Fruit fly (Drosophila melanogaster) whole organism, embryonic: ENCODE results near the gene Sym.
A peak's percentile ranks its signal among the peaks of the same experiment; 100 is the strongest.

Experiments
- BEAF-32 ChIP-seq: fragments of 200-800 bp; sonication (Bioruptor generic); optimal IDR thresholded peaks from 3 replicates; lab custom pipeline; 2017; ENCODE audit warnings: missing biosample characterization, missing genetic modification characterization, mild to moderate bottlenecking, moderate library complexity, missing genetic modification reagents
- Bgb ChIP-seq: fragments of 200-800 bp; sonication (Bioruptor generic); IDR thresholded peaks from 2 replicates; pipeline ENCODE4 v1.3.6; 2022; ENCODE audit warnings: missing biosample characterization, missing genetic modification characterization; ENCODE audit not compliant: partially characterized antibody
- CG10147 ChIP-seq: fragments of 200-800 bp; sonication (Bioruptor generic); optimal IDR thresholded peaks from 2 replicates; lab custom pipeline; 2019; ENCODE audit warnings: missing biosample characterization, mild to moderate bottlenecking, missing genetic modification characterization, moderate library complexity
- CG11085 ChIP-seq: fragments of 200-800 bp; sonication (Bioruptor generic); IDR thresholded peaks from 2 replicates; pipeline ENCODE4 v1.3.6; 2022; ENCODE audit warnings: missing biosample characterization, missing genetic modification characterization
- CG12104 ChIP-seq: fragments of 200-800 bp; sonication (Bioruptor generic); optimal IDR thresholded peaks from 3 replicates; lab custom pipeline; 2016; ENCODE audit warnings: missing biosample characterization, missing genetic modification characterization
- CG12659 ChIP-seq: fragments of 200-800 bp; sonication (Bioruptor generic); optimal IDR thresholded peaks from 3 replicates; lab custom pipeline; 2017; ENCODE audit warnings: mild to moderate bottlenecking, missing biosample characterization, missing genetic modification reagents, missing genetic modification characterization
- CG14441 ChIP-seq: fragments of 200-800 bp; sonication (Bioruptor generic); IDR thresholded peaks from 2 replicates; pipeline ENCODE4 v1.3.6; 2022; ENCODE audit warnings: missing biosample characterization, missing genetic modification characterization
- CG14710 ChIP-seq: fragments of 200-800 bp; sonication (Bioruptor generic); optimal IDR thresholded peaks from 3 replicates; lab custom pipeline; 2019; ENCODE audit warnings: missing biosample characterization, mild to moderate bottlenecking, missing genetic modification characterization, moderate library complexity
- CG15601 ChIP-seq: fragments of 200-800 bp; sonication (Bioruptor generic); optimal IDR thresholded peaks from 3 replicates; lab custom pipeline; 2019; ENCODE audit warnings: missing biosample characterization, mild to moderate bottlenecking, missing genetic modification characterization, moderate library complexity
- CG1603 ChIP-seq: fragments of 200-800 bp; sonication (Bioruptor generic); optimal IDR thresholded peaks from 2 replicates; lab custom pipeline; 2019; ENCODE audit warnings: missing biosample characterization, mild to moderate bottlenecking, missing genetic modification characterization, moderate library complexity
- CG2712 ChIP-seq: fragments of 200-800 bp; optimal IDR thresholded peaks from 3 replicates; lab custom pipeline; 2019; ENCODE audit warnings: missing biosample characterization, mild to moderate bottlenecking, missing genetic modification characterization, moderate library complexity
- CG6683 ChIP-seq: fragments of 200-800 bp; sonication (Bioruptor generic); optimal IDR thresholded peaks from 2 replicates; lab custom pipeline; 2017; ENCODE audit warnings: missing biosample characterization, mild to moderate bottlenecking, missing genetic modification characterization, missing genetic modification reagents
- CG6689 ChIP-seq: fragments of 200-800 bp; sonication (Bioruptor generic); IDR thresholded peaks from 2 replicates; pipeline ENCODE4 v1.3.6; 2022; ENCODE audit warnings: missing biosample characterization, missing genetic modification characterization
- CG7556 ChIP-seq: fragments of 200-800 bp; sonication (Bioruptor generic); optimal IDR thresholded peaks from 2 replicates; lab custom pipeline; 2017; ENCODE audit warnings: missing biosample characterization, mild to moderate bottlenecking, missing genetic modification characterization
- CG7987 ChIP-seq: fragments of 200-800 bp; sonication (Bioruptor generic); optimal IDR thresholded peaks from 2 replicates; lab custom pipeline; 2018; ENCODE audit warnings: missing biosample characterization, mild to moderate bottlenecking, missing genetic modification characterization, moderate library complexity
- CG8924 ChIP-seq: fragments of 200-800 bp; optimal IDR thresholded peaks from 3 replicates; lab custom pipeline; 2019; ENCODE audit warnings: missing biosample characterization, mild to moderate bottlenecking, missing genetic modification characterization, moderate library complexity
- CG9609 ChIP-seq: fragments of 200-800 bp; sonication (Bioruptor generic); optimal IDR thresholded peaks from 3 replicates; lab custom pipeline; 2016; ENCODE audit warnings: missing biosample characterization, missing genetic modification characterization
- CG9797 ChIP-seq: fragments of 200-800 bp; sonication (Bioruptor generic); optimal IDR thresholded peaks from 3 replicates; lab custom pipeline; 2018; ENCODE audit warnings: missing biosample characterization, mild to moderate bottlenecking, missing genetic modification characterization
- CkIIα-i1 ChIP-seq: fragments of 200-800 bp; sonication (Bioruptor generic); IDR thresholded peaks from 2 replicates; pipeline ENCODE4 v1.3.6; 2022; ENCODE audit warnings: missing biosample characterization, missing genetic modification characterization
- Dp ChIP-seq: fragments of 200-800 bp; sonication (Bioruptor generic); optimal IDR thresholded peaks from 2 replicates; lab custom pipeline; 2018; ENCODE audit warnings: missing biosample characterization, mild to moderate bottlenecking, missing genetic modification characterization, moderate library complexity
- Dref ChIP-seq: fragments of 200-800 bp; sonication (Bioruptor generic); IDR thresholded peaks from 2 replicates; pipeline ENCODE4 v1.3.6; 2022; ENCODE audit warnings: missing biosample characterization, missing genetic modification characterization
- E2f2 ChIP-seq: fragments of 200-800 bp; sonication (Bioruptor generic); IDR thresholded peaks from 2 replicates; pipeline ENCODE4 v1.3.6; 2022; ENCODE audit warnings: missing biosample characterization, missing genetic modification characterization
- Hmx ChIP-seq: fragments of 200-800 bp; sonication (Bioruptor generic); optimal IDR thresholded peaks from 2 replicates; lab custom pipeline; 2016; ENCODE audit warnings: missing biosample characterization, missing genetic modification characterization
- Jarid2 ChIP-seq: fragments of 200-800 bp; sonication (Bioruptor generic); optimal IDR thresholded peaks from 3 replicates; lab custom pipeline; 2017; ENCODE audit warnings: mild to moderate bottlenecking, missing biosample characterization, missing genetic modification reagents, missing genetic modification characterization
- Lhr ChIP-seq: fragments of 200-800 bp; sonication (Bioruptor generic); optimal IDR thresholded peaks from 3 replicates; lab custom pipeline; 2017; ENCODE audit warnings: mild to moderate bottlenecking, missing biosample characterization, missing genetic modification reagents, missing genetic modification characterization
- MBD-R2 ChIP-seq: fragments of 200-800 bp; sonication (Bioruptor generic); IDR thresholded peaks from 2 replicates; pipeline ENCODE4 v1.3.6; 2022; ENCODE audit warnings: missing biosample characterization, missing genetic modification characterization
- MESR4 ChIP-seq: fragments of 200-800 bp; sonication (Bioruptor generic); optimal IDR thresholded peaks from 2 replicates; lab custom pipeline; 2018; ENCODE audit warnings: missing biosample characterization, mild to moderate bottlenecking, missing genetic modification characterization, moderate library complexity
- MTF-1 ChIP-seq: fragments of 200-800 bp; sonication (Bioruptor generic); optimal IDR thresholded peaks from 2 replicates; lab custom pipeline; 2018; ENCODE audit warnings: missing biosample characterization, mild to moderate bottlenecking, missing genetic modification characterization, borderline replicate concordance
- Pdp1 ChIP-seq, 2 experiments: fragments of 200-800 bp; sonication (Bioruptor generic); optimal IDR thresholded peaks; 3 replicates each; lab custom pipeline; 2016; ENCODE audit warnings: missing biosample characterization in 2 of 2, missing genetic modification characterization in 2 of 2, mild to moderate bottlenecking in 1 of 2, moderate library complexity in 1 of 2
- Sry-β ChIP-seq: fragments of 200-800 bp; sonication (Bioruptor generic); optimal IDR thresholded peaks from 2 replicates; lab custom pipeline; 2018; ENCODE audit warnings: missing biosample characterization, mild to moderate bottlenecking, missing genetic modification characterization, moderate library complexity
- YL-1 ChIP-seq: fragments of 200-800 bp; sonication (Bioruptor generic); optimal IDR thresholded peaks from 3 replicates; lab custom pipeline; 2017; ENCODE audit warnings: missing biosample characterization, mild to moderate bottlenecking, missing genetic modification characterization
- cato ChIP-seq: fragments of 200-800 bp; sonication (Bioruptor generic); optimal IDR thresholded peaks from 2 replicates; lab custom pipeline; 2016; ENCODE audit warnings: missing biosample characterization, missing genetic modification characterization, borderline replicate concordance
- dan ChIP-seq: fragments of 200-800 bp; sonication (Bioruptor generic); IDR thresholded peaks from 2 replicates; pipeline ENCODE4 v1.3.6; 2022; ENCODE audit warnings: missing biosample characterization, missing genetic modification characterization
- dmrt99B ChIP-seq: fragments of 200-800 bp; sonication (Bioruptor generic); optimal IDR thresholded peaks from 2 replicates; lab custom pipeline; 2018; ENCODE audit warnings: missing biosample characterization, mild to moderate bottlenecking, missing genetic modification characterization, moderate library complexity
- ewg ChIP-seq: fragments of 200-800 bp; sonication (Bioruptor generic); optimal IDR thresholded peaks from 3 replicates; lab custom pipeline; 2017; ENCODE audit warnings: mild to moderate bottlenecking, missing biosample characterization, missing genetic modification reagents, missing genetic modification characterization
- fd64A ChIP-seq: fragments of 200-800 bp; sonication (Bioruptor generic); optimal IDR thresholded peaks from 3 replicates; lab custom pipeline; 2018; ENCODE audit warnings: missing biosample characterization, mild to moderate bottlenecking, missing genetic modification characterization
- lab ChIP-seq: fragments of 200-800 bp; sonication (Bioruptor generic); optimal IDR thresholded peaks from 3 replicates; lab custom pipeline; 2017; ENCODE audit warnings: missing biosample characterization, missing genetic modification characterization, mild to moderate bottlenecking, moderate library complexity, missing genetic modification reagents
- lmd ChIP-seq: fragments of 200-800 bp; sonication (Bioruptor generic); IDR thresholded peaks from 2 replicates; pipeline ENCODE4 v1.3.6; 2022; ENCODE audit warnings: missing biosample characterization, missing genetic modification characterization
- phol ChIP-seq: fragments of 200-800 bp; sonication (Bioruptor generic); optimal IDR thresholded peaks from 3 replicates; lab custom pipeline; 2018; ENCODE audit warnings: missing biosample characterization, mild to moderate bottlenecking, missing genetic modification characterization, moderate library complexity
- pita ChIP-seq: fragments of 200-800 bp; sonication (Bioruptor generic); optimal IDR thresholded peaks from 2 replicates; lab custom pipeline; 2017; ENCODE audit warnings: missing biosample characterization, mild to moderate bottlenecking, missing genetic modification characterization
- sens-2 ChIP-seq: fragments of 200-800 bp; sonication (Bioruptor generic); IDR thresholded peaks from 2 replicates; pipeline ENCODE4 v1.3.6; 2022; ENCODE audit warnings: missing biosample characterization, missing genetic modification characterization
- stwl ChIP-seq: fragments of 200-800 bp; sonication (Bioruptor generic); optimal IDR thresholded peaks from 3 replicates; lab custom pipeline; 2018; ENCODE audit warnings: missing biosample characterization, mild to moderate bottlenecking, missing genetic modification characterization, moderate library complexity
- tna ChIP-seq: fragments of 200-800 bp; sonication (Bioruptor generic); IDR thresholded peaks from 2 replicates; pipeline ENCODE4 v1.3.6; 2022; ENCODE audit warnings: missing biosample characterization, missing genetic modification characterization; ENCODE audit not compliant: partially characterized antibody
- toy ChIP-seq: fragments of 200-800 bp; sonication (Bioruptor generic); IDR thresholded peaks from 2 replicates; pipeline ENCODE4 v1.3.6; 2022; ENCODE audit warnings: missing biosample characterization, missing genetic modification characterization
- trem ChIP-seq: fragments of 200-800 bp; optimal IDR thresholded peaks from 3 replicates; lab custom pipeline; 2019; ENCODE audit warnings: missing biosample characterization, mild to moderate bottlenecking, missing genetic modification characterization, moderate library complexity
- unc-4 ChIP-seq: fragments of 200-800 bp; sonication (Bioruptor generic); IDR thresholded peaks from 2 replicates; pipeline ENCODE4 v1.3.6; 2022; ENCODE audit warnings: missing biosample characterization, missing genetic modification characterization; ENCODE audit not compliant: partially characterized antibody
- unpg ChIP-seq: fragments of 200-800 bp; sonication (Bioruptor generic); optimal IDR thresholded peaks from 3 replicates; lab custom pipeline; 2018; ENCODE audit warnings: missing biosample characterization, mild to moderate bottlenecking, missing genetic modification characterization, moderate library complexity
- wdn ChIP-seq: fragments of 200-800 bp; sonication (Bioruptor generic); IDR thresholded peaks from 2 replicates; pipeline ENCODE4 v1.3.6; 2022; ENCODE audit warnings: missing biosample characterization, missing genetic modification characterization

Sym gene

DNA sequence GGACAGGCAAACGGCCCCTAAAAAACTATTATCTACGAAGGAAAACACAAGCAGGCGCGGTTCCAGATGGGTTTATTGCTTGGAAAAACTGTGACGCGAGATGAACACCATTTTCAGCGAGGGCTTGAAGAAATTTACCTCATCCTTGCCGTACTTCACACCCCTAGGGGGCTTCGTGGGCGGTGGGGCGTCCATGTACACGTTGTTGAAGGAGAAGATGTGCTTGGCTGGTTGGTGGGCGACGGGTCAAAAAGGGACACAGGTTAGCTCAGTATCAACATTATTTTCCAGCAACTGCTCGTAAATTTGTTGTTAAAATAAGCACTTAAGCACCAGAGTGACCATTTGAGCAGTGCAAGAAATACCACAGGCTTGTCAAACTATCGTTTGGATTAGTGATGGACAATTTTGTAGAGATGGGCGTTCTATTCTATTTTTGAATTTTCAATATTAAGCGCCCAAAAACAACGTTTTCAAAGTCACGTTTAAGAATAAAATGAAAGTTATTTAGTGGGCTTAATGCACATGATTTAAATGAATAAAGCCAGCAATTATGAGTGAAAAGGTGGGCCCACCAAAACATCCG lies 16.4 kb upstream of the Sym start, which contains the start of gene Sec8 (continued):
- TF ChIP-seq unpg (GFP tag; lab: Kevin White, UChicago) (no peak), lab (GFP tag; lab: Kevin White, UChicago) (no peak), sens-2 (no peak), CG6689 (GFP tag; lab: Robert Waterston, UW) (no peak), CG12104 (GFP tag; lab: Kevin White, UChicago) (no peak), Hmx (no peak), Jarid2 (no peak), CG7987 (GFP tag; lab: Kevin White, UChicago) (no peak), CG14441 (GFP tag; lab: Robert Waterston, UW) (no peak), MTF-1 (GFP tag; lab: Kevin White, UChicago) (no peak), fd64A (no peak)

DNA sequence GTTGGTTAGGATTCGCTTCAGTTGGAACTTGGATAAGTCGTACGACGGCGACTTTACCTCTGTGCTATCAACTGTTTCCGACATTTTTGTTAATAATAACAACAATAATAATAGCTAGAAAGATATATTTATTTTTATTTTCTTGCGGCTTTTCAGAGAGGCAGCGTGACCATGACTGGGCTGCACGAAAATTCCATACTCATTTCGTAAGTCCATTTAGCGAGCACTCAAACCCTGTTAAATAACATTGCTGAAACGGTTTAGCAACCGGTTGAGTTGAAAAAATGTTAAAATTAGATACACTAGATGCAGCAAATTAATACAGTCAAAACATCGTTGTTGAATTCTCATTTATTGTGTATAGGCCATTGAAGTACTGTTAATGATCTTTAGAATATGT lies 12.3 kb upstream of the Sym start, which contains the start of gene Dcps:
Gene Dcps, minus strand, starts transcription at position 181 of the 400 bp plus-strand sequence.
- no peak for TF ChIP-seq CG9609 (GFP tag; lab: Kevin White, UChicago)
- peak; percentile 6 for TF ChIP-seq CG2712 (tag; lab: Kevin White, UChicago)
- TF ChIP-seq stwl, result peak; percentile 58
- no peak for TF ChIP-seq CG15601 (tag; lab: Kevin White, UChicago)
- TF ChIP-seq CG1603, result peak; percentile 34
- no peak for TF ChIP-seq CkIIα-i1
- TF ChIP-seq Sry-β (GFP tag; lab: Kevin White, UChicago), result peak; percentile 39
- TF ChIP-seq MESR4 (GFP tag; lab: Kevin White, UChicago), result peak; percentile 26
- TF ChIP-seq Pdp1 (GFP tag; optimal IDR thresholded peaks at IDR 0.05; lab: Kevin White, UChicago), result peak in 1 of 2 experiments; percentile 83
- TF ChIP-seq YL-1 (GFP tag; lab: Kevin White, UChicago), result peak; percentile 56
- TF ChIP-seq CG6683 (GFP tag; lab: Kevin White, UChicago), result no peak
- TF ChIP-seq dmrt99B (tag; lab: Kevin White, UChicago), result no peak
- TF ChIP-seq Bgb (GFP tag; lab: Robert Waterston, UW), result 0 out of 2 replicates have a peak, but pooled peaks have one; percentile 21
- peak; percentile 16 for TF ChIP-seq phol
- no peak for TF ChIP-seq dan (GFP tag; lab: Robert Waterston, UW)
- peak; percentile 58 for TF ChIP-seq pita (GFP tag; lab: Kevin White, UChicago)
- TF ChIP-seq CG14710 (tag; lab: Kevin White, UChicago), result peak; percentile 30
- TF ChIP-seq trem, result peak; percentile 27
- TF ChIP-seq CG8924 (tag; lab: Kevin White, UChicago), result no peak
- TF ChIP-seq CG7556 (GFP tag; lab: Kevin White, UChicago), result no peak
- no peak for TF ChIP-seq ewg (GFP tag; lab: Kevin White, UChicago)
- peak; percentile 81 for TF ChIP-seq MBD-R2 (GFP tag; lab: Robert Waterston, UW)
- TF ChIP-seq Lhr (GFP tag; lab: Kevin White, UChicago), result peak; percentile 25
- no peak for TF ChIP-seq CG11085 (GFP tag; lab: Robert Waterston, UW)
- TF ChIP-seq unc-4 (GFP tag; lab: Robert Waterston, UW), result peak; percentile 19; the same call in 1 of the 2 replicates
- no peak for TF ChIP-seq cato (GFP tag; lab: Kevin White, UChicago)
- no peak for TF ChIP-seq wdn (GFP tag; lab: Robert Waterston, UW)
- TF ChIP-seq toy (GFP tag; lab: Robert Waterston, UW), result no peak
- TF ChIP-seq BEAF-32 (GFP tag; lab: Kevin White, UChicago), result peak; percentile 33
- TF ChIP-seq lmd (GFP tag; lab: Robert Waterston, UW), result no peak
- TF ChIP-seq Dref (GFP tag; lab: Robert Waterston, UW), result no peak
- TF ChIP-seq CG12659 (GFP tag; lab: Kevin White, UChicago), result peak; percentile 4
- no peak for TF ChIP-seq fd64A
- TF ChIP-seq E2f2 (GFP tag; lab: Robert Waterston, UW), result peak; percentile 42
- peak; percentile 57 for TF ChIP-seq Dp (GFP tag; lab: Kevin White, UChicago)
- TF ChIP-seq CG9797 (GFP tag; lab: Kevin White, UChicago), result peak; percentile 64
- no peak for TF ChIP-seq tna
- TF ChIP-seq CG10147 (GFP tag; lab: Kevin White, UChicago), result no peak
